Fruit fly (Drosophila melanogaster) whole organism, embryonic: Measurements from ENCODE around the gene CG31706.

Experiments used
- Atf-2 ChIP-seq: fragments of 200-800 bp; sonication (Bioruptor generic); optimal IDR thresholded peaks from 2 replicates; lab custom pipeline; 2016; ENCODE audit warnings: missing biosample characterization, missing genetic modification characterization
- CG10267 ChIP-seq: fragments of 200-800 bp; sonication (Bioruptor generic); optimal IDR thresholded peaks from 2 replicates; lab custom pipeline; 2018; ENCODE audit warnings: missing biosample characterization, mild to moderate bottlenecking, missing genetic modification characterization, moderate library complexity
- CG10366 ChIP-seq: fragments of 200-800 bp; sonication (Bioruptor generic); IDR thresholded peaks from 2 replicates; pipeline ENCODE4 v1.3.6; 2022; ENCODE audit warnings: missing biosample characterization, missing genetic modification characterization
- CG12071 ChIP-seq: fragments of 200-800 bp; sonication (Bioruptor generic); optimal IDR thresholded peaks from 3 replicates; lab custom pipeline; 2018; ENCODE audit warnings: missing biosample characterization, mild to moderate bottlenecking, missing genetic modification characterization
- CG12219 ChIP-seq: fragments of 200-800 bp; sonication (Bioruptor generic); optimal IDR thresholded peaks from 3 replicates; lab custom pipeline; 2018; ENCODE audit warnings: missing biosample characterization, mild to moderate bottlenecking, missing genetic modification characterization
- CG12744 ChIP-seq: fragments of 200-800 bp; sonication (Bioruptor generic); optimal IDR thresholded peaks from 2 replicates; lab custom pipeline; 2016; ENCODE audit warnings: missing biosample characterization, missing genetic modification characterization
- CG13287 ChIP-seq: fragments of 200-800 bp; sonication (Bioruptor generic); IDR thresholded peaks from 2 replicates; pipeline ENCODE4 v1.3.6; 2022; ENCODE audit warnings: missing biosample characterization, missing genetic modification characterization; ENCODE audit not compliant: partially characterized antibody
- CG13296 ChIP-seq: fragments of 200-800 bp; sonication (Bioruptor generic); optimal IDR thresholded peaks from 3 replicates; lab custom pipeline; 2018; ENCODE audit warnings: missing biosample characterization, mild to moderate bottlenecking, missing genetic modification characterization
- CG14441 ChIP-seq: fragments of 200-800 bp; sonication (Bioruptor generic); IDR thresholded peaks from 2 replicates; pipeline ENCODE4 v1.3.6; 2022; ENCODE audit warnings: missing biosample characterization, missing genetic modification characterization
- CG14710 ChIP-seq: fragments of 200-800 bp; sonication (Bioruptor generic); optimal IDR thresholded peaks from 3 replicates; lab custom pipeline; 2019; ENCODE audit warnings: missing biosample characterization, mild to moderate bottlenecking, missing genetic modification characterization, moderate library complexity
- CG1647 ChIP-seq: fragments of 200-800 bp; sonication (Bioruptor generic); optimal IDR thresholded peaks from 3 replicates; lab custom pipeline; 2016; ENCODE audit warnings: missing biosample characterization, missing genetic modification characterization
- CG17186 ChIP-seq: fragments of 200-800 bp; sonication (Bioruptor generic); optimal IDR thresholded peaks from 3 replicates; lab custom pipeline; 2017; ENCODE audit warnings: missing biosample characterization, missing genetic modification reagents, missing genetic modification characterization
- CG18599 ChIP-seq: fragments of 200-800 bp; sonication (Bioruptor generic); optimal IDR thresholded peaks from 3 replicates; lab custom pipeline; 2017; ENCODE audit warnings: missing biosample characterization, missing genetic modification characterization, mild to moderate bottlenecking, moderate library complexity, missing genetic modification reagents
- CG18619 ChIP-seq: fragments of 200-800 bp; sonication (Bioruptor generic); optimal IDR thresholded peaks from 3 replicates; lab custom pipeline; 2017; ENCODE audit warnings: missing biosample characterization, mild to moderate bottlenecking, missing genetic modification characterization
- CG2199 ChIP-seq: fragments of 200-800 bp; sonication (Bioruptor generic); IDR thresholded peaks from 3 replicates; pipeline ENCODE4 v1.3.6; 2022; ENCODE audit warnings: missing biosample characterization, missing genetic modification characterization
- CG33557 ChIP-seq: fragments of 200-800 bp; sonication (Bioruptor generic); optimal IDR thresholded peaks from 2 replicates; lab custom pipeline; 2019; ENCODE audit warnings: missing biosample characterization, mild to moderate bottlenecking, missing genetic modification characterization, moderate library complexity
- CG7928 ChIP-seq: fragments of 200-800 bp; sonication (Bioruptor generic); optimal IDR thresholded peaks from 2 replicates; lab custom pipeline; 2017; ENCODE audit warnings: missing biosample characterization, mild to moderate bottlenecking, missing genetic modification characterization
- Chrac-16 ChIP-seq: fragments of 200-800 bp; sonication (Bioruptor generic); optimal IDR thresholded peaks from 3 replicates; lab custom pipeline; 2016; ENCODE audit warnings: missing biosample characterization, missing genetic modification characterization
- CoRest ChIP-seq: fragments of 200-800 bp; sonication (Bioruptor generic); optimal IDR thresholded peaks from 3 replicates; lab custom pipeline; 2018; ENCODE audit warnings: missing biosample characterization, mild to moderate bottlenecking, missing genetic modification characterization, moderate library complexity
- Dad ChIP-seq: fragments of 200-800 bp; sonication (Bioruptor generic); optimal IDR thresholded peaks from 3 replicates; lab custom pipeline; 2016; ENCODE audit warnings: missing biosample characterization, missing genetic modification characterization
- Dek ChIP-seq: fragments of 200-800 bp; sonication (Bioruptor generic); optimal IDR thresholded peaks from 3 replicates; lab custom pipeline; 2019; ENCODE audit warnings: missing biosample characterization, mild to moderate bottlenecking, missing genetic modification characterization, moderate library complexity
- Fer1 ChIP-seq: fragments of 200-800 bp; sonication (Bioruptor generic); optimal IDR thresholded peaks from 2 replicates; lab custom pipeline; 2017; ENCODE audit warnings: missing biosample characterization, mild to moderate bottlenecking, missing genetic modification characterization
- Gsc ChIP-seq: fragments of 200-800 bp; sonication (Bioruptor generic); IDR thresholded peaks from 2 replicates; pipeline ENCODE4 v1.3.6; 2022; ENCODE audit warnings: missing biosample characterization, missing genetic modification characterization
- HLH3B ChIP-seq: fragments of 200-800 bp; sonication (Bioruptor generic); IDR thresholded peaks from 2 replicates; pipeline ENCODE4 v1.3.6; 2022; ENCODE audit warnings: missing biosample characterization, missing genetic modification characterization
- HLH4C ChIP-seq: fragments of 200-800 bp; sonication (Bioruptor generic); IDR thresholded peaks from 3 replicates; pipeline ENCODE4 v1.3.6; 2022; ENCODE audit warnings: missing biosample characterization, missing genetic modification characterization; ENCODE audit not compliant: partially characterized antibody
- Hand ChIP-seq: fragments of 200-800 bp; sonication (Bioruptor generic); optimal IDR thresholded peaks from 2 replicates; lab custom pipeline; 2017; ENCODE audit warnings: mild to moderate bottlenecking, missing biosample characterization, missing genetic modification reagents, missing genetic modification characterization
- Oaz ChIP-seq: fragments of 200-800 bp; sonication (Bioruptor generic); IDR thresholded peaks from 2 replicates; pipeline ENCODE4 v1.3.6; 2022; ENCODE audit warnings: missing biosample characterization, missing genetic modification characterization
- Opbp ChIP-seq: fragments of 200-800 bp; sonication (Bioruptor generic); IDR thresholded peaks from 3 replicates; pipeline ENCODE4 v1.3.6; 2022; ENCODE audit warnings: missing biosample characterization, missing genetic modification characterization; ENCODE audit not compliant: partially characterized antibody
- Rfx ChIP-seq: fragments of 200-800 bp; sonication (Bioruptor generic); IDR thresholded peaks from 2 replicates; pipeline ENCODE4 v1.3.6; 2022; ENCODE audit warnings: missing biosample characterization, missing genetic modification characterization
- Rx ChIP-seq: fragments of 200-800 bp; sonication (Bioruptor generic); IDR thresholded peaks from 2 replicates; pipeline ENCODE4 v1.3.6; 2022; ENCODE audit warnings: missing biosample characterization, missing genetic modification characterization
- Trl ChIP-seq, 3 experiments: fragments of >200 bp in 2 of 3; fragments of 200-800 bp in 1 of 3; sonication (Bioruptor generic) in 1 of 3; optimal IDR thresholded peaks; 2 replicates in 1 of 3; 3 replicates in 2 of 3; lab custom pipeline; 2016 to 2017; ENCODE audit warnings: missing biosample characterization in 1 of 3, missing genetic modification characterization in 1 of 3
- ato ChIP-seq: fragments of 200-800 bp; sonication (Bioruptor generic); IDR thresholded peaks from 2 replicates; pipeline ENCODE4 v1.3.6; 2022; ENCODE audit warnings: missing biosample characterization, missing genetic modification characterization; ENCODE audit not compliant: partially characterized antibody
- bbx ChIP-seq: fragments of 200-800 bp; sonication (Bioruptor generic); IDR thresholded peaks from 2 replicates; pipeline ENCODE4 v1.3.6; 2022; ENCODE audit warnings: missing biosample characterization, missing genetic modification characterization; ENCODE audit not compliant: partially characterized antibody
- cato ChIP-seq: fragments of 200-800 bp; sonication (Bioruptor generic); optimal IDR thresholded peaks from 2 replicates; lab custom pipeline; 2016; ENCODE audit warnings: missing biosample characterization, missing genetic modification characterization, borderline replicate concordance
- chn ChIP-seq: fragments of 200-800 bp; sonication (Bioruptor generic); optimal IDR thresholded peaks from 2 replicates; lab custom pipeline; 2016; ENCODE audit warnings: missing biosample characterization, missing genetic modification characterization
- fd96Cb ChIP-seq: fragments of 200-800 bp; sonication (Bioruptor generic); optimal IDR thresholded peaks from 2 replicates; lab custom pipeline; 2018; ENCODE audit warnings: missing biosample characterization, mild to moderate bottlenecking, missing genetic modification characterization, moderate library complexity
- grn ChIP-seq: fragments of 200-800 bp; sonication (Bioruptor generic); optimal IDR thresholded peaks from 3 replicates; lab custom pipeline; 2017; ENCODE audit warnings: missing biosample characterization, missing genetic modification characterization
- gsb ChIP-seq: fragments of 200-800 bp; sonication (Bioruptor generic); IDR thresholded peaks from 2 replicates; pipeline ENCODE4 v1.3.6; 2022; ENCODE audit warnings: missing biosample characterization, missing genetic modification characterization
- her ChIP-seq: fragments of 200-800 bp; sonication (Bioruptor generic); optimal IDR thresholded peaks from 2 replicates; lab custom pipeline; 2016; ENCODE audit warnings: missing biosample characterization, missing genetic modification characterization
- mirr ChIP-seq: fragments of 200-800 bp; sonication (Bioruptor generic); optimal IDR thresholded peaks from 3 replicates; lab custom pipeline; 2018; ENCODE audit warnings: missing biosample characterization, mild to moderate bottlenecking, missing genetic modification characterization
- oc ChIP-seq: fragments of 200-800 bp; sonication (Bioruptor generic); optimal IDR thresholded peaks from 2 replicates; lab custom pipeline; 2018; ENCODE audit warnings: missing biosample characterization, mild to moderate bottlenecking, missing genetic modification characterization, moderate library complexity
- otp ChIP-seq: fragments of 200-800 bp; sonication (Bioruptor generic); IDR thresholded peaks from 3 replicates; pipeline ENCODE4, ENCODE4 v1.3.6; 2022; ENCODE audit warnings: missing biosample characterization, missing genetic modification characterization
- rib ChIP-seq: fragments of 200-800 bp; sonication (Bioruptor generic); IDR thresholded peaks from 2 replicates; pipeline ENCODE4 v1.3.6; 2022; ENCODE audit warnings: missing biosample characterization, missing genetic modification characterization
- sc ChIP-seq, 3 experiments: fragments of >200 bp in 2 of 3; fragments of 200-800 bp in 1 of 3; sonication (Bioruptor generic) in 1 of 3; optimal IDR thresholded peaks; 2 replicates in 2 of 3; 3 replicates in 1 of 3; lab custom pipeline; 2017; ENCODE audit warnings: mild to moderate bottlenecking in 1 of 3, missing biosample characterization in 1 of 3, missing genetic modification characterization in 1 of 3, missing genetic modification reagents in 1 of 3
- slou ChIP-seq: fragments of 200-800 bp; sonication (Bioruptor generic); optimal IDR thresholded peaks from 3 replicates; lab custom pipeline; 2016; ENCODE audit warnings: missing biosample characterization, missing genetic modification characterization
- sna ChIP-seq: fragments of 200-800 bp; sonication (Bioruptor generic); IDR thresholded peaks from 2 replicates; pipeline ENCODE4 v1.3.6; 2022; ENCODE audit warnings: missing biosample characterization, missing genetic modification characterization; ENCODE audit not compliant: partially characterized antibody
- trh ChIP-seq: fragments of 200-800 bp; sonication (Bioruptor generic); optimal IDR thresholded peaks from 2 replicates; lab custom pipeline; 2016; ENCODE audit warnings: missing biosample characterization, missing genetic modification characterization
- unpg ChIP-seq: fragments of 200-800 bp; sonication (Bioruptor generic); optimal IDR thresholded peaks from 3 replicates; lab custom pipeline; 2018; ENCODE audit warnings: missing biosample characterization, mild to moderate bottlenecking, missing genetic modification characterization, moderate library complexity
- wdn ChIP-seq: fragments of 200-800 bp; sonication (Bioruptor generic); IDR thresholded peaks from 2 replicates; pipeline ENCODE4 v1.3.6; 2022; ENCODE audit warnings: missing biosample characterization, missing genetic modification characterization
- zfh1 ChIP-seq: fragments of 200-800 bp; sonication (Bioruptor generic); IDR thresholded peaks from 3 replicates; pipeline ENCODE4 v1.3.6; 2022; ENCODE audit warnings: missing biosample characterization, missing genetic modification characterization

Gene CG31706

DNA sequence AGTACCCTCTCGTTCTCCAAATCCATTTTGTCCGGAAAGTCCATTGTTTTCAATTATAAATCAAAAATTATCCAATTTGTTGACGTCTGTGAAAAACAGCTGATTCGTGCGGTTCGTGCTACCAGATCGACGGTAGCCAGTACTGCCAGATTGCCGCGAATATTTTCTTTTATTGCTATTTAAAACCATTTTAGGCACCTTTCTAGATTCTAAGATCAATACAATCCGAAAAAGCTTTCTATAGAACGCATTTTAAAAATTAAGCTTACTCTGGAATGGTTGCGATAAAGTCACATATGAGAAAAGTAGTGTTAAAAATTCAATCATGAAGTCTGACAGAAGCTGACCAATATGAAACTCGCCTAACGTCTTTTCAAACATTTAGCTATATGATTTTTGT, 32.0 kb downstream of the CG31706 start, which contains the start of gene Cog8 (continued):
- no peak for TF ChIP-seq CG13287 (GFP tag; lab: Robert Waterston, UW)
- peak; percentile 45 for TF ChIP-seq chn (GFP tag; lab: Kevin White, UChicago)
- no peak for TF ChIP-seq CG17186
- TF ChIP-seq Gsc = no peak
- no peak for TF ChIP-seq wdn
- TF ChIP-seq CG18619 (GFP tag; lab: Kevin White, UChicago) = no peak
- TF ChIP-seq CG13296 (GFP tag; lab: Kevin White, UChicago) = no peak
- TF ChIP-seq Trl (optimal IDR thresholded peaks at IDR 0.05; lab: Kevin White, UChicago) = no peak
- peak; percentile 65 for TF ChIP-seq Trl (GFP tag; optimal IDR thresholded peaks at IDR 0.05; lab: Kevin White, UChicago)
- no peak for TF ChIP-seq CG12219
- no peak for TF ChIP-seq HLH4C (GFP tag; lab: Robert Waterston, UW)
- TF ChIP-seq slou (GFP tag; lab: Kevin White, UChicago) = no peak
- no peak for TF ChIP-seq Rx (GFP tag; lab: Robert Waterston, UW)
- TF ChIP-seq CG2199 = no peak
- TF ChIP-seq unpg (GFP tag; lab: Kevin White, UChicago) = peak; percentile 35
- TF ChIP-seq HLH3B (GFP tag; lab: Robert Waterston, UW) = no peak
- TF ChIP-seq oc (tag; lab: Kevin White, UChicago) = no peak
- no peak for TF ChIP-seq bbx (GFP tag; lab: Robert Waterston, UW)
- peak; percentile 14 for TF ChIP-seq fd96Cb (tag; lab: Kevin White, UChicago)
- no peak for TF ChIP-seq rib (GFP tag; lab: Robert Waterston, UW)
- peak; percentile 36 for TF ChIP-seq Dek (tag; lab: Kevin White, UChicago)
- no peak for TF ChIP-seq CG12071 (GFP tag; lab: Kevin White, UChicago)
- TF ChIP-seq Oaz (GFP tag; lab: Robert Waterston, UW) = no peak
- TF ChIP-seq zfh1 (GFP tag; lab: Robert Waterston, UW) = no peak
- TF ChIP-seq CG1647 (GFP tag; lab: Kevin White, UChicago) = peak; percentile 14
- no peak for TF ChIP-seq cato (GFP tag; lab: Kevin White, UChicago)
- TF ChIP-seq CG14710 (tag; lab: Kevin White, UChicago) = peak; percentile 69
- peak; percentile 14 for TF ChIP-seq Atf-2 (GFP tag; lab: Kevin White, UChicago)
- TF ChIP-seq Opbp (GFP tag; lab: Robert Waterston, UW) = no peak
- TF ChIP-seq Fer1 = no peak
- peak; percentile 24; the same call in 1 of the 2 replicates for TF ChIP-seq Rfx
- no peak for TF ChIP-seq sc (optimal IDR thresholded peaks at IDR 0.05; lab: Kevin White, UChicago)
- no peak for TF ChIP-seq sc (GFP tag; optimal IDR thresholded peaks at IDR 0.05; lab: Kevin White, UChicago)
- TF ChIP-seq CG10366 = no peak
- TF ChIP-seq CG33557 (GFP tag; lab: Kevin White, UChicago) = peak; percentile 17
- TF ChIP-seq Hand (GFP tag; lab: Kevin White, UChicago) = no peak
- no peak for TF ChIP-seq trh (GFP tag; lab: Kevin White, UChicago)
- TF ChIP-seq CG18599 = no peak
- no peak for TF ChIP-seq grn
- peak; percentile 79 for TF ChIP-seq CoRest (tag; lab: Kevin White, UChicago)
- no peak for TF ChIP-seq CG12744 (GFP tag; lab: Kevin White, UChicago)
- TF ChIP-seq Chrac-16 = peak; percentile 66
- peak; percentile 95 for TF ChIP-seq CG10267 (tag; lab: Kevin White, UChicago)
- peak; percentile 43 for TF ChIP-seq her
- no peak for TF ChIP-seq otp (GFP tag; lab: Robert Waterston, UW)
- TF ChIP-seq mirr = no peak
- peak; percentile 38 for TF ChIP-seq Dad (GFP tag; lab: Kevin White, UChicago)
- 0 out of 2 replicates have a peak, but pooled peaks have one; percentile 15 for TF ChIP-seq CG14441 (GFP tag; lab: Robert Waterston, UW)
- no peak for TF ChIP-seq gsb
- TF ChIP-seq ato (GFP tag; lab: Robert Waterston, UW) = no peak
- no peak for TF ChIP-seq CG7928 (GFP tag; lab: Kevin White, UChicago)
- TF ChIP-seq sna (GFP tag; lab: Robert Waterston, UW) = no peak
